Worm (Caenorhabditis elegans): ENCODE measurements around the gene Y48G9A.7.

DNA sequence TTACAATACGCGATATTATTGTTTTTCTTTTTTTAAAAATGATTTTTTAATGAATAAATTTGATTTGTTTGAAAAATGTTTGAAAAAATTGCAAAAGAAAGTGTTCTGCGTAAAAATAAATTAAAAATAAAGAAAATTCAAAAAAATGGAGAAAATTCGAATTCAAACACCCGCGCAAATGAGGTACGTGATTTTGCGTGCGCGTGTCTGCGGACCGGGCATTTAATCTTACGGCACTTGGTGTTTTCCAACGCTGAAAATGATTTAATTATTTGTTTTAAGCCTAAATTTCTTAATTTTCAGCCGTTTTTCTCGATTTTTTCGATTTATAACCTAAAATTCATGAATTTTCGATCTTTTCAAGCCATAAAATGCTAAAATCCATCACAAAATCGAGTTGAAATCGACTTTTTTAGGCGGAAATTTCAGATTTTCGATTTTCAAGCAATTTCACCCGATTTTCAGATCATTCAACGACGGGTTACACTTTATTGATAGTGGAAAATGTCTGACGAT is 41.2 kb downstream of the Y48G9A.7 start, which contains the start of gene gcn-1:
- peak; percentile 16 for TF ChIP-seq ceh-36 (tag; optimal IDR thresholded peaks at IDR 0.05)
- TF ChIP-seq hmbx-1 (tag; optimal IDR thresholded peaks at IDR 0.05) = no peak
- no peak for TF ChIP-seq ama-1 (optimal IDR thresholded peaks at IDR 0.05)
- no peak for TF ChIP-seq hmg-4 (GFP tag; optimal IDR thresholded peaks at IDR 0.05)
- no peak for TF ChIP-seq tbx-37 (GFP tag; conservative IDR thresholded peaks at IDR 0.05)
- no peak for TF ChIP-seq flt-1 (GFP tag; IDR thresholded peaks at IDR 0.05)
- peak; percentile 62 for TF ChIP-seq F13C5.2 (tag; optimal IDR thresholded peaks at IDR 0.05)
- no peak for TF ChIP-seq aly-1 (tag; optimal IDR thresholded peaks at IDR 0.05)
- no peak for TF ChIP-seq B0310.2 (tag; optimal IDR thresholded peaks at IDR 0.05)

Data from whole organism, early embryonic.